Worm (Caenorhabditis elegans) whole organism, L3 larva: ENCODE data around the gene Y43F4A.1.

Source experiments
- ZK546.5 ChIP-seq: sonication (generic microtip); optimal IDR thresholded peaks from 2 replicates; lab custom pipeline; 2017; ENCODE audit warnings: missing biosample characterization, missing genetic modification characterization
- ama-1 ChIP-seq: fragments of 150-350 bp; optimal IDR thresholded peaks from 2 replicates; lab custom pipeline; 2018
- ceh-16 ChIP-seq: sonication (generic microtip); optimal IDR thresholded peaks from 2 replicates; lab custom pipeline; 2017; ENCODE audit warnings: missing biosample characterization, missing genetic modification characterization
- ceh-28 ChIP-seq: fragments of 150-350 bp; optimal IDR thresholded peaks from 2 replicates; lab custom pipeline; 2014; ENCODE audit warnings: missing biosample characterization, missing genetic modification reagents, missing genetic modification characterization
- ceh-82 ChIP-seq: fragments of 150-350 bp; optimal IDR thresholded peaks from 2 replicates; lab custom pipeline; 2014; ENCODE audit warnings: missing biosample characterization, missing genetic modification characterization
- ceh-9 ChIP-seq: sonication (generic microtip); optimal IDR thresholded peaks from 2 replicates; lab custom pipeline; 2018; ENCODE audit warnings: missing biosample characterization, missing genetic modification characterization
- egl-27 ChIP-seq: sonication (generic microtip); optimal IDR thresholded peaks from 4 replicates; lab custom pipeline; 2017; ENCODE audit warnings: missing biosample characterization, missing genetic modification reagents, missing genetic modification characterization
- egl-5 ChIP-seq: fragments of 150-350 bp; optimal IDR thresholded peaks from 2 replicates; lab custom pipeline; 2017; ENCODE audit warnings: missing biosample characterization, missing genetic modification reagents, missing genetic modification characterization, inconsistent platforms
- elt-1 ChIP-seq: fragments of 150-350 bp; optimal IDR thresholded peaks from 2 replicates; lab custom pipeline; 2014; ENCODE audit warnings: missing biosample characterization, missing genetic modification characterization
- elt-2 ChIP-seq: sonication (generic microtip); optimal IDR thresholded peaks from 2 replicates; lab custom pipeline; 2016; ENCODE audit warnings: missing genetic modification reagents, mild to moderate bottlenecking, missing genetic modification characterization, missing compliant biosample characterization
- elt-3 ChIP-seq, 3 experiments: fragments of 150-350 bp in 1 of 3; sonication (generic microtip) in 2 of 3; optimal IDR thresholded peaks; 2 replicates in 2 of 3; 4 replicates in 1 of 3; lab custom pipeline; 2014 to 2017; ENCODE audit warnings: missing biosample characterization in 3 of 3, missing genetic modification characterization in 3 of 3
- eor-1 ChIP-seq, 2 experiments: fragments of 150-350 bp; optimal IDR thresholded peaks; 2 replicates each; lab custom pipeline; 2014 to 2018; ENCODE audit warnings: missing biosample characterization in 2 of 2, missing genetic modification characterization in 2 of 2
- fkh-10 ChIP-seq: sonication (generic microtip); optimal IDR thresholded peaks from 2 replicates; lab custom pipeline; 2017; ENCODE audit warnings: missing biosample characterization, missing genetic modification reagents, missing genetic modification characterization
- fkh-2 ChIP-seq: fragments of 150-350 bp; optimal IDR thresholded peaks from 2 replicates; lab custom pipeline; 2014; ENCODE audit warnings: missing biosample characterization, missing genetic modification reagents, missing genetic modification characterization
- fos-1 ChIP-seq: fragments of 150-350 bp; optimal IDR thresholded peaks from 2 replicates; lab custom pipeline; 2014; ENCODE audit warnings: missing biosample characterization, missing genetic modification characterization
- hmg-11 ChIP-seq: sonication (generic microtip); optimal IDR thresholded peaks from 2 replicates; lab custom pipeline; 2016; ENCODE audit warnings: missing genetic modification characterization, missing compliant biosample characterization
- jun-1 ChIP-seq: fragments of 150-350 bp; optimal IDR thresholded peaks from 2 replicates; lab custom pipeline; 2014; ENCODE audit warnings: missing biosample characterization, missing genetic modification reagents, missing genetic modification characterization
- lin-15B ChIP-seq: fragments of 150-350 bp; optimal IDR thresholded peaks from 2 replicates; lab custom pipeline; 2014; ENCODE audit warnings: missing biosample characterization, missing genetic modification characterization
- lin-39 ChIP-seq: fragments of 150-350 bp; optimal IDR thresholded peaks from 2 replicates; lab custom pipeline; 2018; ENCODE audit warnings: missing biosample characterization, missing genetic modification reagents, missing genetic modification characterization
- lsy-12 ChIP-seq: sonication (generic microtip); optimal IDR thresholded peaks from 2 replicates; lab custom pipeline; 2016; ENCODE audit warnings: mild to moderate bottlenecking, missing genetic modification characterization, missing compliant biosample characterization
- mdl-1 ChIP-seq: fragments of 150-350 bp; optimal IDR thresholded peaks from 2 replicates; lab custom pipeline; 2014; ENCODE audit warnings: missing biosample characterization, missing genetic modification characterization
- mml-1 ChIP-seq: fragments of 150-350 bp; sonication (generic microtip); optimal IDR thresholded peaks from 3 replicates; lab custom pipeline; 2014; ENCODE audit warnings: missing biosample characterization, missing genetic modification characterization
- nfya-1 ChIP-seq: sonication (generic microtip); optimal IDR thresholded peaks from 2 replicates; lab custom pipeline; 2017; ENCODE audit warnings: missing genetic modification characterization, mild to moderate bottlenecking, missing compliant biosample characterization, antibody characterized with exemption, moderate library complexity; ENCODE audit not compliant: insufficient read depth
- nhr-23 ChIP-seq: fragments of 150-350 bp; optimal IDR thresholded peaks from 2 replicates; lab custom pipeline; 2014; ENCODE audit warnings: missing biosample characterization, missing genetic modification reagents, missing genetic modification characterization
- nhr-25 ChIP-seq: sonication (generic microtip); optimal IDR thresholded peaks from 2 replicates; lab custom pipeline; 2017; ENCODE audit warnings: missing biosample characterization, missing genetic modification characterization
- nhr-43 ChIP-seq: sonication (generic microtip); optimal IDR thresholded peaks from 2 replicates; lab custom pipeline; 2016; ENCODE audit warnings: mild to moderate bottlenecking, missing genetic modification characterization, missing compliant biosample characterization; ENCODE audit not compliant: poor library complexity, severe bottlenecking
- nhr-76 ChIP-seq: fragments of 150-350 bp; sonication (generic microtip); optimal IDR thresholded peaks from 5 replicates; lab custom pipeline; 2014; ENCODE audit warnings: missing biosample characterization, missing genetic modification characterization
- pha-4 ChIP-seq: fragments of 150-350 bp; optimal IDR thresholded peaks from 2 replicates; lab custom pipeline; 2014; ENCODE audit warnings: missing biosample characterization, missing genetic modification reagents, missing genetic modification characterization
- sea-2 ChIP-seq: fragments of 150-350 bp; sonication (generic microtip); optimal IDR thresholded peaks from 4 replicates; lab custom pipeline; 2014; ENCODE audit warnings: missing biosample characterization, missing genetic modification reagents, missing genetic modification characterization
- skn-1 ChIP-seq: fragments of 150-350 bp; optimal IDR thresholded peaks from 2 replicates; lab custom pipeline; 2014; ENCODE audit warnings: missing biosample characterization, missing genetic modification characterization
- snpc-4 ChIP-seq: fragments of 150-350 bp; optimal IDR thresholded peaks from 2 replicates; lab custom pipeline; 2014; ENCODE audit warnings: missing biosample characterization, missing genetic modification characterization
- tbx-2 ChIP-seq: sonication (generic microtip); optimal IDR thresholded peaks from 2 replicates; lab custom pipeline; 2016; ENCODE audit warnings: mild to moderate bottlenecking, missing genetic modification characterization, missing compliant biosample characterization
- unc-39 ChIP-seq: sonication (generic microtip); optimal IDR thresholded peaks from 4 replicates; lab custom pipeline; 2017; ENCODE audit warnings: missing biosample characterization, missing genetic modification characterization
- unc-62 ChIP-seq: fragments of 150-350 bp; sonication (generic microtip); optimal IDR thresholded peaks from 4 replicates; lab custom pipeline; 2014; ENCODE audit warnings: missing biosample characterization, missing genetic modification reagents, missing genetic modification characterization
- zag-1 ChIP-seq: fragments of 150-350 bp; optimal IDR thresholded peaks from 2 replicates; lab custom pipeline; 2014; ENCODE audit warnings: missing biosample characterization, missing genetic modification characterization
- ztf-11 ChIP-seq: fragments of 150-350 bp; optimal IDR thresholded peaks from 2 replicates; lab custom pipeline; 2014; ENCODE audit warnings: missing biosample characterization, missing genetic modification characterization

Gene Y43F4A.1

DNA sequence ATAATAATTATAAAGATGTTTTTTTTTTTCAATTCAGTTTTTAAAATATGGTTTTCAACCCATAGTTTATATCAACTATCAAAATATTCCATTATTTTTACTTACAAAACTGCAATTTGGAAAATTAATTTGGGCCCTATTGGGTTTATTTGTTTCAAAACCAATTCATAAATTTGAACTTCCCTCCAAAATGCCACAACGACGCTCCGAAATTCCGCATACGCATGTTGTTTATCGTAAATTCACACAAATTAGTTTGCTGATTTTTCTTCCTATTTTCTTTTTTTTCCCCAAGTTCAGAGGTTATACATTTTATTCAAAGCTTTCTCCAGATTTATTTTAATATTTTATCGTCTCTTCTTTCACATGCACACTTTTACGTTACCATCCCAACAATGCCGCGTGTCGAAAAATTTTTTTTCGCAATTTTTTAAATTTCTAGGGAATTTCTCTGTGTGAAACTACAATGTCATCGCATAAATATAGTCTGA is 33.6 kb downstream of the Y43F4A.1 start, which contains the start of gene F56A8.3 (continued):
- no peak for TF ChIP-seq ceh-9 (tag; lab: Kevin White, UChicago)
- no peak for TF ChIP-seq sea-2
- TF ChIP-seq lin-15B, result peak; percentile 68
- no peak for TF ChIP-seq ceh-82 (tag; lab: Kevin White, UChicago)
- TF ChIP-seq, all 47 proteins: peak for 16

DNA sequence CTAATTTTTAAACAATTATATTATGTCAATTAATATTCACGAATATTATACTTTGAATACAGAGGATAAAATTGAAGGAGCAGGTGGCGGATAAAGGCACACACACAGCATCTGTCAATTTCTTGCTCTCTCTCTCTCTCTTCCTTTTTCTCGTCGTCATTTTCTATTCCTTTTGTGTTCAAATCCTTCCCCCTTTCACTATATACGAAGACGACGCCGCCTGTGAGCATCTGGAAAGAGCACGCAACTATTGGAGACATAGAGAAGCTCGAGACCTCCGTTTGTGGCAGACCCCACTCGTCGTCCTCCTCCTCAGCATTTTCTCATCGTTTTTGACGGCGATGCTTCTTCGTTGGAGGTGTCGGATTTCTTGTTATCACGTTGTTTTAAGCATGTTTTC is 35.3 kb downstream of the Y43F4A.1 start:
- TF ChIP-seq zag-1 (tag; lab: Kevin White, UChicago) (no peak), skn-1 (no peak), fkh-10 (GFP tag; lab: Kevin White, UChicago) (no peak), lsy-12 (tag; lab: Kevin White, UChicago) (no peak), nhr-25 (tag; lab: Kevin White, UChicago) (no peak), ztf-11 (tag; lab: Kevin White, UChicago) (no peak), nfya-1 (peak; percentile 55), hmg-11 (tag; lab: Kevin White, UChicago) (peak; percentile 2), mdl-1 (no peak), jun-1 (no peak), egl-27 (tag; lab: Kevin White, UChicago) (no peak), nhr-43 (tag; lab: Kevin White, UChicago) (no peak), fkh-2 (tag; lab: Kevin White, UChicago) (no peak), ceh-16 (tag; lab: Kevin White, UChicago) (no peak), nhr-23 (no peak), unc-39 (tag; lab: Kevin White, UChicago) (no peak), unc-62 (GFP tag; lab: Kevin White, UChicago) (no peak), ceh-28 (tag; lab: Kevin White, UChicago) (no peak), ama-1 (lab: Kevin White, UChicago) (no peak), fos-1 (tag; lab: Kevin White, UChicago) (no peak), elt-1 (tag; lab: Kevin White, UChicago) (no peak), sea-2 (peak; percentile 26), tbx-2 (tag; lab: Kevin White, UChicago) (no peak), mml-1 (tag; lab: Kevin White, UChicago) (no peak), lin-15B (peak; percentile 25), nhr-76 (tag; lab: Kevin White, UChicago) (no peak), elt-3 (tag; optimal IDR thresholded peaks at IDR 0.05; lab: Kevin White, UChicago) (no peak), ZK546.5 (tag; lab: Kevin White, UChicago) (no peak), snpc-4 (tag; lab: Kevin White, UChicago) (no peak), lin-39 (tag; lab: Kevin White, UChicago) (no peak)

DNA sequence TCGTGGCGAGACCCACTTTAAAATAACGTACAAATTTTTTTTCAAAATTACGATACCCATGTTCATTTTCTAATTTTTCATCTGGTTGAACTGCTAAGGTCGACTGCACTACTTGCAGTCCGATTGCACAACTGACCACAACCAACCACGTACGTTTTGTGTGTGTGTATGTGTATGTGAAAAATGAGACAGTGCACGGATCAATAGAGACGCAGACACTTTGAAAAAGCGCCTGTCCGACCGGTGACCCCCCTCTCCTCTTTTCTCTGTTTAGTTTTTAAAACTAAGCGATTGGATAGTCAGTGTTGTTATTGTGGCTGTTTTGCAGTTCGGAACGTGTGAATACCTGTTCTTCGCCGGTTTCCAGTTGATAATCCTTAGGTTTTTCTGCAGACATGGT is 35.9 kb downstream of the Y43F4A.1 start:
- no peak for TF ChIP-seq unc-62 (GFP tag; lab: Kevin White, UChicago)
- no peak for TF ChIP-seq egl-27 (tag; lab: Kevin White, UChicago)
- no peak for TF ChIP-seq eor-1 (tag; optimal IDR thresholded peaks at IDR 0.05; lab: Kevin White, UChicago)
- no peak for TF ChIP-seq egl-5 (tag; lab: Kevin White, UChicago)
- no peak for TF ChIP-seq fkh-2 (tag; lab: Kevin White, UChicago)
- TF ChIP-seq nhr-23, result peak; percentile 16
- TF ChIP-seq ceh-9 (tag; lab: Kevin White, UChicago), result no peak
- no peak for TF ChIP-seq ceh-82 (tag; lab: Kevin White, UChicago)
- TF ChIP-seq lin-39 (tag; lab: Kevin White, UChicago), result no peak
- peak; percentile 15 for TF ChIP-seq lin-15B
- peak; percentile 16 for TF ChIP-seq lsy-12 (tag; lab: Kevin White, UChicago)
- TF ChIP-seq elt-2 (tag; lab: Kevin White, UChicago), result no peak
- TF ChIP-seq ceh-16 (tag; lab: Kevin White, UChicago), result no peak
- TF ChIP-seq pha-4 (tag; lab: Kevin White, UChicago), result peak; percentile 50
- peak; percentile 41 for TF ChIP-seq ceh-28 (tag; lab: Kevin White, UChicago)
- peak; percentile 48 for TF ChIP-seq nfya-1
- TF ChIP-seq nhr-25 (tag; lab: Kevin White, UChicago), result peak; percentile 21

DNA sequence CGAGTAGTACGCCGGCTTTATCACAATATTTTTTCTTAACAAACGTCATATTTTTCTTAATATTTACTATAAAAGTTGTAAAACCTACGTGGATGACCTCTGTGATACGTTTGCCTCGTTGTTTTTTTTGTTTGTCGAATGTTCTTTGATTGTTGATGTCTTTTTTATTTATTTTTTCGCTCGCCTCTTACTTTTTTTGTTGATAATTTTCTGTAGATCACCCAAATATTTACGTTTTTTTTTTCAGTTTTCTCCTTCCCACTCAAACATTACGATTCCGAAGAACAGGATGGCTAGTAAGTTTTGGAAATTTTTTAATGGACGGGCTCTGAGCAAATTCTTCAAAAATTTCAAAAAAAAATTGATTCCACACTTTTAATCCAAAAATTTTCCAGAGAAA is 37.5 kb downstream of the Y43F4A.1 start:
- TF ChIP-seq pha-4 (tag; lab: Kevin White, UChicago), result peak; percentile 91
- TF ChIP-seq ceh-82 (tag; lab: Kevin White, UChicago), result no peak
